Fruit fly (Drosophila melanogaster) S2 (cell line): ENCODE data around the gene CG43082.

Experiments
- CG8478 ChIP-seq: fragments of >200 bp; optimal IDR thresholded peaks from 2 replicates; lab custom pipeline; 2018
- CTCF ChIP-seq, 2 experiments: fragments of >200 bp; optimal IDR thresholded peaks; 2 replicates each; lab custom pipeline; 2018

CG43082 gene

dm6 chr3L:15692388-15692787 is 30.7 kb downstream of the CG43082 start:
- TF ChIP-seq CG8478 (lab: Kevin White, UChicago) (no peak), CTCF (optimal IDR thresholded peaks at IDR 0.05; lab: Kevin White, UChicago) (no peak)

dm6 chr3L:15692794-15693532 is 31.3 kb downstream of the CG43082 start:
- TF ChIP-seq CTCF (optimal IDR thresholded peaks at IDR 0.05; lab: Kevin White, UChicago) (no peak), CG8478 (lab: Kevin White, UChicago) (no peak)

dm6 chr3L:15694406-15694805 is 32.7 kb downstream of the CG43082 start:
- no peak for TF ChIP-seq CTCF (optimal IDR thresholded peaks at IDR 0.05; lab: Kevin White, UChicago)
- no peak for TF ChIP-seq CG8478 (lab: Kevin White, UChicago)

dm6 chr3L:15695195-15695594 is 33.5 kb downstream of the CG43082 start:
- TF ChIP-seq CG8478 (lab: Kevin White, UChicago): no peak
- no peak for TF ChIP-seq CTCF (optimal IDR thresholded peaks at IDR 0.05; lab: Kevin White, UChicago)

dm6 chr3L:15697916-15698315 is 36.2 kb downstream of the CG43082 start:
- TF ChIP-seq CG8478 (lab: Kevin White, UChicago) (no peak), CTCF (optimal IDR thresholded peaks at IDR 0.05; lab: Kevin White, UChicago) (no peak)

dm6 chr3L:15699626-15700337 is 38.1 kb downstream of the CG43082 start, which contains the start of gene comm2:
Gene comm2, minus strand, starts transcription at chr3L:15699850.
- TF ChIP-seq CTCF (optimal IDR thresholded peaks at IDR 0.05; lab: Kevin White, UChicago) (no peak), CG8478 (lab: Kevin White, UChicago) (no peak)

- TF ChIP-seq CTCF (optimal IDR thresholded peaks at IDR 0.05; lab: Kevin White, UChicago): no peak
- no peak for TF ChIP-seq CG8478 (lab: Kevin White, UChicago)
These were observed 38.8 kb downstream of the CG43082 start for dm6 chr3L:15700338-15700966.

dm6 chr3L:15702191-15702590 is 40.5 kb downstream of the CG43082 start:
- TF ChIP-seq CTCF (optimal IDR thresholded peaks at IDR 0.05; lab: Kevin White, UChicago): no peak
- TF ChIP-seq CG8478 (lab: Kevin White, UChicago): no peak

- no peak for TF ChIP-seq CTCF (optimal IDR thresholded peaks at IDR 0.05; lab: Kevin White, UChicago)
- no peak for TF ChIP-seq CG8478 (lab: Kevin White, UChicago)
These were observed 41.9 kb downstream of the CG43082 start for dm6 chr3L:15703330-15704119.

- TF ChIP-seq CG8478 (lab: Kevin White, UChicago): no peak
- TF ChIP-seq CTCF (optimal IDR thresholded peaks at IDR 0.05; lab: Kevin White, UChicago): no peak
These were observed 42.8 kb downstream of the CG43082 start for dm6 chr3L:15704250-15704985.

- TF ChIP-seq CG8478 (lab: Kevin White, UChicago): no peak
- TF ChIP-seq CTCF (optimal IDR thresholded peaks at IDR 0.05; lab: Kevin White, UChicago): no peak
These were observed 44.5 kb downstream of the CG43082 start for dm6 chr3L:15706199-15706598.

- TF ChIP-seq CG8478 (lab: Kevin White, UChicago): no peak
- no peak for TF ChIP-seq CTCF (optimal IDR thresholded peaks at IDR 0.05; lab: Kevin White, UChicago)
These were observed 46.5 kb downstream of the CG43082 start for dm6 chr3L:15708158-15708557.

dm6 chr3L:15708579-15708978 is 46.9 kb downstream of the CG43082 start:
- TF ChIP-seq CTCF (optimal IDR thresholded peaks at IDR 0.05; lab: Kevin White, UChicago) (no peak), CG8478 (lab: Kevin White, UChicago) (no peak)

dm6 chr3L:15710125-15710524 is 48.5 kb downstream of the CG43082 start:
- TF ChIP-seq CTCF (optimal IDR thresholded peaks at IDR 0.05; lab: Kevin White, UChicago): no peak
- TF ChIP-seq CG8478 (lab: Kevin White, UChicago): no peak
